Fruit fly (Drosophila melanogaster): Measurements from ENCODE around the gene sinah.

Gene sinah

DNA sequence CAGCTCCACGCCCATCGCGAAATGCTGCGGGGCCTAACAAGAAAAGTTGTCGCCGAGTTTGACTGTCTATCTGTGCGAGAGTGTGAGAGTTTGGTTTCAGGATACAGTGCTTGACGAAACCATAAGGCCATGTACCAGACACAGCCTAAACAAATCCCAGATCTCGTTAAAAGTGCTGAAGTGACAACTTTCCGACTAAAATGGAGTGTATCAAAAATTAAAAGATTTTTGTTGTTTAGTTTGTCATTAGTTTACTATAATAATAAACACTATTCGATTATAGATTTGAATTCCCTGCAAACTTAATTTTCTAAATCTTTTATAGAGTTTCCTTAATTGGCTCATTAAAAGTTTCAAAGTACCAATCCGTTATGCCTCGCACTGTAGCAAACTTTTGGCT is 34.8 kb downstream of the sinah start (continued):
- TF ChIP-seq fu2 (GFP tag; optimal IDR thresholded peaks at IDR 0.05), result no peak
- TF ChIP-seq CG7786 (GFP tag; optimal IDR thresholded peaks at IDR 0.05), result peak; percentile 3
- no peak for TF ChIP-seq ems (GFP tag; optimal IDR thresholded peaks at IDR 0.05)
- peak; percentile 58 for TF ChIP-seq row (GFP tag; IDR thresholded peaks at IDR 0.05)
- peak; percentile 65 for TF ChIP-seq CG2678 (tag; optimal IDR thresholded peaks at IDR 0.05)
- no peak for TF ChIP-seq btn (GFP tag; optimal IDR thresholded peaks at IDR 0.05)
- peak; percentile 35 for TF ChIP-seq CG3281 (GFP tag; optimal IDR thresholded peaks at IDR 0.05)
- no peak for TF ChIP-seq CG2889 (GFP tag; IDR thresholded peaks at IDR 0.05)
- peak; percentile 10 for TF ChIP-seq CG17359 (tag; optimal IDR thresholded peaks at IDR 0.05)
- TF ChIP-seq CG13296 (GFP tag; optimal IDR thresholded peaks at IDR 0.05), result peak; percentile 4
- no peak for TF ChIP-seq hkb (optimal IDR thresholded peaks at IDR 0.05)
- TF ChIP-seq hkb (GFP tag; IDR thresholded peaks at IDR 0.05), result peak; percentile 41; the same call in 1 of the 2 replicates
- TF ChIP-seq eve (GFP tag; optimal IDR thresholded peaks at IDR 0.05), result no peak
- TF ChIP-seq sens (GFP tag), result no peak
- TF ChIP-seq CG15514 (GFP tag; optimal IDR thresholded peaks at IDR 0.05), result peak; percentile 19
- no peak for TF ChIP-seq Camta (GFP tag; optimal IDR thresholded peaks at IDR 0.05)
- peak; percentile 33 for TF ChIP-seq CG15269 (tag; optimal IDR thresholded peaks at IDR 0.05)
- peak; percentile 22 for TF ChIP-seq PHDP (tag; optimal IDR thresholded peaks at IDR 0.05)
- TF ChIP-seq D19B (GFP tag; optimal IDR thresholded peaks at IDR 0.05), result peak; percentile 30
- peak; percentile 37; the same call in 1 of the 2 replicates for TF ChIP-seq Drgx (GFP tag; IDR thresholded peaks at IDR 0.05)
- TF ChIP-seq CG12659 (GFP tag; optimal IDR thresholded peaks at IDR 0.05), result peak; percentile 18
- TF ChIP-seq CG9727 (GFP tag; optimal IDR thresholded peaks at IDR 0.05), result peak; percentile 9
- no peak for TF ChIP-seq CG3995 (GFP tag; optimal IDR thresholded peaks at IDR 0.05)
- no peak for TF ChIP-seq Abd-B (GFP tag; optimal IDR thresholded peaks at IDR 0.05)
- TF ChIP-seq CG13424 (tag; optimal IDR thresholded peaks at IDR 0.05), result peak; percentile 32
- TF ChIP-seq Mes4 (GFP tag; optimal IDR thresholded peaks at IDR 0.05), result no peak
- peak; percentile 50 for TF ChIP-seq CG7839 (tag; optimal IDR thresholded peaks at IDR 0.05)
- no peak for TF ChIP-seq CG3065 (GFP tag; optimal IDR thresholded peaks at IDR 0.05)
- TF ChIP-seq CG17568 (GFP tag; optimal IDR thresholded peaks at IDR 0.05), result no peak
- no peak for TF ChIP-seq kay (GFP tag; optimal IDR thresholded peaks at IDR 0.05)
- TF ChIP-seq CG5180 (GFP tag; optimal IDR thresholded peaks at IDR 0.05), result no peak
- TF ChIP-seq CG11085 (GFP tag; IDR thresholded peaks at IDR 0.05), result no peak
- no peak for TF ChIP-seq repo (GFP tag; optimal IDR thresholded peaks at IDR 0.05)
- TF ChIP-seq sr (GFP tag; IDR thresholded peaks at IDR 0.05), result no peak
- TF ChIP-seq CG8290 (GFP tag; optimal IDR thresholded peaks at IDR 0.05), result no peak
- TF ChIP-seq CG8290 (tag; optimal IDR thresholded peaks at IDR 0.05), result peak in 1 of 2 experiments; percentile 14
- TF ChIP-seq BEAF-32 (GFP tag; optimal IDR thresholded peaks at IDR 0.05), result no peak
- TF ChIP-seq CG15011 (GFP tag; optimal IDR thresholded peaks at IDR 0.05), result peak; percentile 25
- TF ChIP-seq Dek (tag; optimal IDR thresholded peaks at IDR 0.05), result peak; percentile 7
- TF ChIP-seq CG14441 (GFP tag; IDR thresholded peaks at IDR 0.05), result peak; percentile 35; the same call in 1 of the 2 replicates
- TF ChIP-seq scrt (GFP tag; optimal IDR thresholded peaks at IDR 0.05), result no peak
- TF ChIP-seq CG30020 (tag; optimal IDR thresholded peaks at IDR 0.05), result no peak
- TF ChIP-seq lmd (GFP tag; IDR thresholded peaks at IDR 0.05), result peak; percentile 28; the same call in 1 of the 2 replicates
- no peak for TF ChIP-seq CG9876 (GFP tag; optimal IDR thresholded peaks at IDR 0.05)
- peak; percentile 38 for TF ChIP-seq CG17385 (GFP tag; optimal IDR thresholded peaks at IDR 0.05)
- TF ChIP-seq grau (tag; optimal IDR thresholded peaks at IDR 0.05), result peak; percentile 41
- TF ChIP-seq CG12744 (GFP tag; optimal IDR thresholded peaks at IDR 0.05), result no peak
- peak; percentile 63 for TF ChIP-seq CG11504 (tag; optimal IDR thresholded peaks at IDR 0.05)
- TF ChIP-seq CG10366 (GFP tag; IDR thresholded peaks at IDR 0.05), result peak; percentile 26; the same call in 1 of the 2 replicates
- no peak for TF ChIP-seq CG3838 (GFP tag; optimal IDR thresholded peaks at IDR 0.05)
- TF ChIP-seq pros (GFP tag; optimal IDR thresholded peaks at IDR 0.05), result no peak
